Fruit fly (Drosophila melanogaster) whole organism, embryonic: Measurements from ENCODE around the gene Cys.

Experiments used
- CG10321 ChIP-seq: fragments of 200-800 bp; sonication (Bioruptor generic); IDR thresholded peaks from 2 replicates; pipeline ENCODE4 v1.3.6; 2022; ENCODE audit warnings: missing biosample characterization, missing genetic modification characterization
- CG7786 ChIP-seq: fragments of 200-800 bp; sonication (Bioruptor generic); optimal IDR thresholded peaks from 2 replicates; lab custom pipeline; 2016; ENCODE audit warnings: missing biosample characterization, missing genetic modification characterization

dm6 chr3R:14608892-14609692 lies 39.6 kb upstream of the Cys start, which contains the start of gene CG14853:
- TF ChIP-seq CG7786, result no peak
- no peak for TF ChIP-seq CG10321 (GFP tag; lab: Robert Waterston, UW)
